Fruit fly (Drosophila melanogaster): ENCODE data around the gene CG34109.

Gene CG34109

DNA sequence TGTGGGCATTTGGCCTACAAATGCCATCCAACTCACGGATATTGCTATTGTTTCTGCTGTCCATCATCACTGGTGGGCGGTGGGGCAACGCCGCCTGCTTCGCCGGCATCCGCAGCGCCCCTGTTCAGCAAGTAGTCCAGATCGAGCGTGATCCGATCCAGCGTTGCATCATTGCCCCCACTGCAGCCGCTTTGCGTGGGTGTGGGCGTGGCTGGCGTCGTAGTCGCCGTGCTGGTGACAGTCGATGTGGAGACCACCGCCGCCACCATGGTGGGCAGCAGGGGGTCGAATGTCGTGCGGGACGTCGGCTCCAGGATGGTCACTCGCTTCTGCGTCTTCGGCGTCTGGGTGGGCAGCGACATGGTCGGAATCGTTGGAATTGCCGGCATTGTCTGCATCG, 29.1 kb upstream of the CG34109 start:
- TF ChIP-seq CG11294 (GFP tag; IDR thresholded peaks at IDR 0.05) (no peak), Hr38 (GFP tag; optimal IDR thresholded peaks at IDR 0.05) (no peak), lz (GFP tag; optimal IDR thresholded peaks at IDR 0.05) (no peak), Eip75B (GFP tag; optimal IDR thresholded peaks at IDR 0.05) (no peak), CG10631 (GFP tag; optimal IDR thresholded peaks at IDR 0.05) (no peak), CG15336 (GFP tag; IDR thresholded peaks at IDR 0.05) (no peak), fd59A (GFP tag; optimal IDR thresholded peaks at IDR 0.05) (no peak), Blimp-1 (GFP tag; optimal IDR thresholded peaks at IDR 0.05) (no peak), CG6792 (GFP tag; optimal IDR thresholded peaks at IDR 0.05) (no peak), ss (GFP tag; optimal IDR thresholded peaks at IDR 0.05) (no peak), Sox15 (GFP tag; optimal IDR thresholded peaks at IDR 0.05) (no peak), Eip93F (GFP tag; optimal IDR thresholded peaks at IDR 0.05) (no peak), spab (GFP tag; optimal IDR thresholded peaks at IDR 0.05) (no peak), Lpt (GFP tag; optimal IDR thresholded peaks at IDR 0.05) (no peak), CG8319 (GFP tag; optimal IDR thresholded peaks at IDR 0.05) (no peak)

dm6 chr2L:10092289-10092688, 1.6 kb upstream of the CG34109 start, which contains the start of gene CG13133:
TSS of gene CG13133 (minus strand) at chr2L:10092389.
- no peak for TF ChIP-seq Hr39 (GFP tag; optimal IDR thresholded peaks at IDR 0.05)
- no peak for TF ChIP-seq CG1621 (tag; optimal IDR thresholded peaks at IDR 0.05)
- no peak for TF ChIP-seq CG15336 (GFP tag; IDR thresholded peaks at IDR 0.05)
- TF ChIP-seq Sox14 (GFP tag; optimal IDR thresholded peaks at IDR 0.05) = no peak
- TF ChIP-seq CG31627 (GFP tag; optimal IDR thresholded peaks at IDR 0.05) = no peak
- no peak for TF ChIP-seq CG3032 (tag; optimal IDR thresholded peaks at IDR 0.05)
- no peak for TF ChIP-seq Blimp-1 (GFP tag; optimal IDR thresholded peaks at IDR 0.05)
- TF ChIP-seq CG11902 (GFP tag; optimal IDR thresholded peaks at IDR 0.05) = no peak
- TF ChIP-seq dac (GFP tag; optimal IDR thresholded peaks at IDR 0.05) = no peak
- TF ChIP-seq CG9139 (GFP tag; optimal IDR thresholded peaks at IDR 0.05) = no peak
- no peak for TF ChIP-seq Sox102F (GFP tag; optimal IDR thresholded peaks at IDR 0.05)
- no peak for TF ChIP-seq CG4318 (GFP tag; optimal IDR thresholded peaks at IDR 0.05)
- TF ChIP-seq dsx (GFP tag; optimal IDR thresholded peaks at IDR 0.05; ENCODE audit: poor library complexity, severe bottlenecking) = no peak
- TF ChIP-seq Lpt (GFP tag; optimal IDR thresholded peaks at IDR 0.05) = no peak
- no peak for TF ChIP-seq lz (GFP tag; optimal IDR thresholded peaks at IDR 0.05)
- TF ChIP-seq eg (GFP tag; IDR thresholded peaks at IDR 0.05) = no peak
- TF ChIP-seq vri (GFP tag; optimal IDR thresholded peaks at IDR 0.05) = no peak
- no peak for TF ChIP-seq topi (GFP tag; optimal IDR thresholded peaks at IDR 0.05)
- TF ChIP-seq CG11294 (GFP tag; IDR thresholded peaks at IDR 0.05) = no peak
- no peak for TF ChIP-seq CG8632 (GFP tag; optimal IDR thresholded peaks at IDR 0.05)

dm6 chr2L:10096127-10096526, 2.2 kb downstream of the CG34109 start:
- no peak for TF ChIP-seq CG16779 (tag; optimal IDR thresholded peaks at IDR 0.05)
- no peak for TF ChIP-seq CG15336 (GFP tag; IDR thresholded peaks at IDR 0.05)
- no peak for TF ChIP-seq Sox15 (GFP tag; optimal IDR thresholded peaks at IDR 0.05)
- no peak for TF ChIP-seq CG1621 (tag; optimal IDR thresholded peaks at IDR 0.05)
- TF ChIP-seq esn (GFP tag; optimal IDR thresholded peaks at IDR 0.05) = no peak
- no peak for TF ChIP-seq CG6808 (GFP tag; optimal IDR thresholded peaks at IDR 0.05)
- TF ChIP-seq CG4318 (GFP tag; optimal IDR thresholded peaks at IDR 0.05) = no peak

DNA sequence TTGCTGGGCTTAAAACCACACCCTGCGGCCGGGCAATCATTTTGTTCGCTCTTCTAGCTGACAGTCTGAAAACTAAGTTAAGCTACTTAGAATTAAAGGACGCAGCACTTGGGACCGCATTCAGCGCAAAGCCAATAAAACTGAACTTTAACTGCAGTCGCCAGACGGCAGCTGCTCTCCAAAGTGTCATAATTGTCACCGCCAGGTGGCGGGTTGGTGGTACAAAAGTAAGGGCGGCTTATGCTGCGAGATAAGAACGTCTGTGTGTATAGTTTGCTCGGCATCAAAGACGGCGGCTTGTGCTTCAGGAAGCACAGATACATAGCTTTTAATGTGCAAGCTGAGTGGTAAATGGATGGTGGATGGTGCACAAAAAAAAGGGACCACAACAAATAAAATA, 14.9 kb downstream of the CG34109 start:
- no peak for TF ChIP-seq CG6854 (GFP tag; optimal IDR thresholded peaks at IDR 0.05)
- TF ChIP-seq net (GFP tag; optimal IDR thresholded peaks at IDR 0.05) = no peak
- no peak for TF ChIP-seq CG10669 (GFP tag; optimal IDR thresholded peaks at IDR 0.05)
- TF ChIP-seq Eip78C (GFP tag) = no peak
- TF ChIP-seq Eip75B (GFP tag; optimal IDR thresholded peaks at IDR 0.05) = no peak
- no peak for TF ChIP-seq CG10631 (GFP tag; optimal IDR thresholded peaks at IDR 0.05)
- TF ChIP-seq Hr38 (GFP tag; optimal IDR thresholded peaks at IDR 0.05) = no peak
- no peak for TF ChIP-seq esn (GFP tag; optimal IDR thresholded peaks at IDR 0.05)
- TF ChIP-seq vri (GFP tag; optimal IDR thresholded peaks at IDR 0.05) = no peak
- no peak for TF ChIP-seq acj6 (GFP tag; optimal IDR thresholded peaks at IDR 0.05)
- no peak for TF ChIP-seq CG11762 (GFP tag; optimal IDR thresholded peaks at IDR 0.05; ENCODE audit: insufficient read depth)
- no peak for TF ChIP-seq CG3032 (tag; optimal IDR thresholded peaks at IDR 0.05)
